Worm (Caenorhabditis elegans): Measurements from ENCODE around the gene sdz-24.

DNA sequence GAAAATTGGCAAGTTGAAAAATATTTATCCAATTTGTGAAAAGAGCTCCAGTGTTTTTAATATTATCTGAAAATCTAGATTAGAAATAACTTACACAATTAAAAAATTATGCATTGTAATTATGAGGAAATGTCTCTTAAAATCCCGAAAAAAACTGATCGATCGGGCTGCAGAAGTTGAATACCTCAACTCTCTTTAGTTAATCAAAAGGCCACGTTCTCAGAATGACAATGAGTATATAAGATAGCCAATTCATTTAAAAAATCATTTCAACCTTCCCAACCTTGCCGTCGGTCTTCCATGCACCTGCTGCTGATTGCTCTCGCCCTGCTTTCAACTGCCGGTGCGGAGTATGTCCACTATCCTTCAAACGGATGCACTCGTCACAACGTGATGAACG lies 31.3 kb downstream of the sdz-24 start, which contains the start of gene T02H6.4:
- TF ChIP-seq ztf-29 (GFP tag; IDR thresholded peaks at IDR 0.05) (no peak), med-1 (GFP tag; optimal IDR thresholded peaks at IDR 0.05; ENCODE audit: insufficient read depth) (no peak), ref-1 (GFP tag; conservative IDR thresholded peaks at IDR 0.05) (no peak)
